Fruit fly (Drosophila melanogaster) Kc167 (cell line): ENCODE results near the gene CG44475.

Experiments
- Myc ChIP-seq: fragments of >200 bp; optimal IDR thresholded peaks from 2 replicates; lab custom pipeline; 2017; ENCODE audit warnings: missing external identifiers
- Sin3A ChIP-seq: fragments of >200 bp; optimal IDR thresholded peaks from 2 replicates; lab custom pipeline; 2018; ENCODE audit warnings: missing external identifiers
- insv ChIP-seq: fragments of >200 bp; optimal IDR thresholded peaks from 3 replicates; lab custom pipeline; 2018; ENCODE audit warnings: missing external identifiers

DNA sequence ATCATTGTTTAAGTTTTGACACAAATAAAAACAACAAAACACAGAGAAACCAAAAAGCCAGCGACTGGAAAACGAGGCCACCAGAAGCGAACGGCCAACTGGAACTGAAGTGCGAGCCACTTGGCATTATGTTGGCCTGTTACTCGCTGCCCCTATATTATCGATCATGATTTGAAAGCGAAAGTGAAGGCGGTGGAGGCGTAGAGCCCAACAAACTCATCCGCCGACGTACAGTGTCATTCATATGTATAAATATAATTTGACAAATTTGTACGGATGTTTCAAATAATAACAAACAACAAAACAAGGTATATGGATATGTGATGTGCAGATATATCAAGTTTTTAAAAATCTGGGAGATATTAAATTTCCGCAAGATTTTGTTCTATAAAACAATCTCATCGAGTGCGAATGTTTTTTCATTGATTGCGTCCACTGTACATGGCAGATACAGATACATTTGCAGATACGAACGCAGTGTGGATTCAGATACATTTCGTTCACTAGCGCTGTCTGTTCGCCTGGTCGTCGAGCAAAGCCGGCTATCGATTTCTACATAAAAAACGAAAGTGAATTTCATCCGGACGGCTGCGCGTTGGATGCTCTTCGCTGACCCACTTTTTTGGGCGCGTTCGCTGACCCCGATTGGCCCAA lies 28.1 kb upstream of the CG44475 start:
- no peak for TF ChIP-seq insv (lab: Kevin White, UChicago)
- TF ChIP-seq Myc: no peak
- TF ChIP-seq Sin3A (lab: Kevin White, UChicago): no peak
